Worm (Caenorhabditis elegans) whole organism, L4 larva: Measurements from ENCODE around the gene aff-1.

Source experiments
- F26F4.8 ChIP-seq: fragments of 200-800 bp; sonication (Bioruptor generic); conservative IDR thresholded peaks from 2 replicates; pipeline ENCODE4 v1.3.6; 2022; ENCODE audit warnings: missing genetic modification characterization, missing compliant biosample characterization
- Y105C5A.15 ChIP-seq: fragments of 200-800 bp; sonication (Bioruptor generic); IDR thresholded peaks from 2 replicates; pipeline ENCODE4 v1.3.6; 2022; ENCODE audit warnings: missing genetic modification characterization, missing compliant biosample characterization
- aha-1 ChIP-seq: fragments of 150-350 bp; peaks from one replicate; lab custom pipeline; 2014; ENCODE audit warnings: missing biosample characterization, missing genetic modification characterization
- ceh-20 ChIP-seq: fragments of 200-800 bp; sonication (Bioruptor generic); IDR thresholded peaks from 2 replicates; pipeline ENCODE4 v1.3.6; 2022; ENCODE audit warnings: missing genetic modification reagents, missing genetic modification characterization, missing compliant biosample characterization
- ctbp-1 ChIP-seq: fragments of 200-800 bp; sonication (Bioruptor generic); IDR thresholded peaks from 2 replicates; pipeline ENCODE4 v1.3.6; 2022; ENCODE audit warnings: missing genetic modification reagents, missing genetic modification characterization, missing compliant biosample characterization
- dmd-9 ChIP-seq: fragments of 200-800 bp; sonication (Bioruptor generic); IDR thresholded peaks from 2 replicates; pipeline ENCODE4 v1.3.6; 2022; ENCODE audit warnings: missing genetic modification reagents, missing genetic modification characterization, missing compliant biosample characterization
- hlh-30 ChIP-seq: sonication (generic microtip); optimal IDR thresholded peaks from 2 replicates; lab custom pipeline; 2017; ENCODE audit warnings: antibody characterized with exemption, mild to moderate bottlenecking, missing genetic modification characterization, missing compliant biosample characterization; ENCODE audit not compliant: insufficient read depth
- hmg-1.1 ChIP-seq: fragments of 200-800 bp; sonication (Bioruptor generic); IDR thresholded peaks from 2 replicates; pipeline ENCODE4 v1.3.6; 2022; ENCODE audit warnings: missing genetic modification reagents, missing genetic modification characterization, missing compliant biosample characterization
- lim-7 ChIP-seq: fragments of 200-800 bp; sonication (Bioruptor generic); IDR thresholded peaks from 2 replicates; pipeline ENCODE4 v1.3.6; 2022; ENCODE audit warnings: missing genetic modification characterization, missing compliant biosample characterization
- lin-13 ChIP-seq: fragments of 150-350 bp; optimal IDR thresholded peaks from 2 replicates; lab custom pipeline; 2014; ENCODE audit warnings: missing biosample characterization, missing genetic modification reagents, missing genetic modification characterization
- lsy-2 ChIP-seq, 2 experiments: fragments of 150-350 bp in 1 of 2; sonication (generic microtip) in 1 of 2; optimal IDR thresholded peaks; 2 replicates each; lab custom pipeline; 2014 to 2017; ENCODE audit warnings: missing biosample characterization in 2 of 2, missing genetic modification characterization in 2 of 2
- mdl-1 ChIP-seq, 2 experiments: fragments of 150-350 bp in 1 of 2; sonication (generic microtip) in 1 of 2; optimal IDR thresholded peaks; 2 replicates each; lab custom pipeline; 2014 to 2017; ENCODE audit warnings: missing biosample characterization in 2 of 2, missing genetic modification characterization in 2 of 2
- nhr-11 ChIP-seq: fragments of 150-350 bp; optimal IDR thresholded peaks from 2 replicates; lab custom pipeline; 2014; ENCODE audit warnings: missing biosample characterization, missing genetic modification characterization
- nhr-25 ChIP-seq: sonication (generic microtip); optimal IDR thresholded peaks from 2 replicates; lab custom pipeline; 2017; ENCODE audit warnings: missing genetic modification characterization, mild to moderate bottlenecking, missing compliant biosample characterization, antibody characterized with exemption, moderate library complexity, borderline replicate concordance; ENCODE audit not compliant: insufficient read depth
- nhr-28 ChIP-seq: fragments of 150-350 bp; optimal IDR thresholded peaks from 2 replicates; lab custom pipeline; 2014; ENCODE audit warnings: missing biosample characterization, missing genetic modification characterization
- tag-97 ChIP-seq: fragments of 200-800 bp; sonication (Bioruptor generic); IDR thresholded peaks from 2 replicates; pipeline ENCODE4 v1.3.6; 2022; ENCODE audit warnings: missing genetic modification characterization, missing compliant biosample characterization
- unc-62 ChIP-seq, 3 experiments: fragments of 150-350 bp in 1 of 3; sonication (generic microtip); optimal IDR thresholded peaks in 2 of 3; peaks in 1 of 3; 1 replicate in 1 of 3; 2 replicates in 2 of 3; lab custom pipeline; 2014 to 2017; ENCODE audit warnings: missing biosample characterization in 3 of 3, missing genetic modification characterization in 3 of 3, missing genetic modification reagents in 3 of 3, missing genotype in 1 of 3
- vab-7 ChIP-seq: fragments of 200-800 bp; sonication (Bioruptor generic); IDR thresholded peaks from 2 replicates; pipeline ENCODE4 v1.3.6; 2022; ENCODE audit warnings: missing genetic modification reagents, missing genetic modification characterization, missing compliant biosample characterization
- zip-2 ChIP-seq: fragments of 150-350 bp; optimal IDR thresholded peaks from 2 replicates; lab custom pipeline; 2014; ENCODE audit warnings: missing biosample characterization, missing genetic modification characterization

aff-1 gene

DNA sequence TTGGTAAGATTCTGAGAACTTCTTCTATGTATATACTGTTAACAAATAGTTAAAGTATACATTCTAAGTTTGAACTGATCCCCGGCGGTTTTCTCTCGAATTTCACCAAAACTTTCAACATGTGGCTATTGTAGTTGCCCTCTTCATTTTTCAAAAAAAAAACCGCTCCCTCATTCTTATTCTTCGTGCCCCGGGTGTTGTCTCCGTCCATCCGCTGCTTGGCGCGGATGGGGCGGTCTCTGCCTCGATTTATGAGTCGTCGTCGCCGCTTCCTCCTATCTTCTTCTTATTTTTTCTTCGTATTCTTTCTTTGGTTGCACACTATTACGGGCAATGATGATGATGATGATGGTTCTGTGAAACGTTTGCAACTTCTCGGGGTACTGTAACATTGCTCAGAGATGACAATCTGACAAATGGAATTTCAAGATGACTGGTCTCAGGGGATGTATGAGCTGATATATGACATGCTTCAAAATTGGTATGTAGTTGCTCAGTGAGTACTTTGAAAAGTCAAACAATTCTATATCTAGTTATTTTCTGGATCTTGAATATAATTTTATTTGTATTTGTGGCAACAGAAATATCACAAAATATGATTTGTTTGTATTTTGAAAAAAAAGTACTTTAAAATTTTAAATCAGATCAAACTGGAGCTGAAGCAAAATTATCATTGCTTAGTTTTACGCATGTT, 43.1 kb downstream of the aff-1 start:
- TF ChIP-seq vab-7 (GFP tag; lab: Robert Waterston, UW): peak; percentile 38; the same call in 1 of the 2 replicates
- TF ChIP-seq ctbp-1 (GFP tag; lab: Robert Waterston, UW): 0 out of 2 replicates have a peak, but pooled peaks have one; percentile 23
- TF ChIP-seq tag-97 (GFP tag; lab: Robert Waterston, UW): no peak
- peak; percentile 65 for TF ChIP-seq aha-1 (tag; lab: Kevin White, UChicago)
- TF ChIP-seq unc-62 (GFP tag; optimal IDR thresholded peaks at IDR 0.05 in 1 of 2; lab: Kevin White, UChicago): peak in 1 of 2 experiments; percentile 95
- TF ChIP-seq unc-62 (tag; optimal IDR thresholded peaks at IDR 0.05; lab: Kevin White, UChicago): no peak
- peak; percentile 30 for TF ChIP-seq nhr-28 (tag; lab: Kevin White, UChicago)
- peak in 1 of 2 experiments; percentile 27 for TF ChIP-seq lsy-2 (tag; optimal IDR thresholded peaks at IDR 0.05; lab: Kevin White, UChicago)
- no peak for TF ChIP-seq hlh-30 (tag; lab: Kevin White, UChicago)
- TF ChIP-seq, all 104 proteins: peak for 6

DNA sequence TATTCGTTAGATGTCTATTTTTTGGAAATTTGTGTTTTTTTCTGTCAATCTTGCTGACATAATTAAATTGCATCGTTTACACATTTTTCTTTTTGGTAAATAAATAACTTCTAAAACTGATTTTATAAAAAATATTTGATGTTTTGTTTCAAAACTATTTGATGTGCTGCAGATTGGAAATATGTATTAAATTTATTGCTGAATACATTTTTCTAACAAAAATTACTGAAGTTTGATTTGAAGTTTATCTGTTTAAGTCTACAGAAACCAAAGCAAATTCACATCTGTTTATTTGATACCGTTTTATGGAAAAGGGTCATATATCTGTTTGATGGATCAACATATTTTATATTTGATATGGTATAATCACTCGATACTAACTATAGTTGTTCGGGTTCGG, 47.2 kb downstream of the aff-1 start:
- peak in 1 of 2 experiments; percentile 97 for TF ChIP-seq unc-62 (GFP tag; optimal IDR thresholded peaks at IDR 0.05 in 1 of 2; lab: Kevin White, UChicago)
- TF ChIP-seq unc-62 (tag; optimal IDR thresholded peaks at IDR 0.05; lab: Kevin White, UChicago): no peak
- no peak for TF ChIP-seq F26F4.8 (GFP tag; lab: Robert Waterston, UW)

DNA sequence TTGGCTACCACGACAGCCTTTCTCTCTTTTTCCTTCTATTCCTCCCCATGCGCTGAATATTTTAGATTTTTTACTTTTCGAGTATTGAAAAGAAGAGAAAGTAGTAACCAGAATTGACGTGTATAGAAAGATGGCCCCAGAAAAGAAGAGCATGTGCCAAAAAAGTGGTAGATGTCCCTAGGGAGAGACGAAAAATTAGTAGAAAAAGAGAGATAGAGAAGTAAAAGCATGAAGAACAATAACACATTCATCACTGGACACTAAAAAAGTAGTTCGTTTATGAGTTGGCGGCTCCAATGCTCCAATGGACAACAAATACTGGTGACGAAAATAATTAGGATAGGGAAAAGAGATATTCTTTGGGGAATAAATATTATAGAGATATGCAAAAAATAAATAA, 51.0 kb downstream of the aff-1 start:
- TF ChIP-seq unc-62 (GFP tag; optimal IDR thresholded peaks at IDR 0.05 in 1 of 2; lab: Kevin White, UChicago) (peak in 1 of 2 experiments; percentile 92), unc-62 (tag; optimal IDR thresholded peaks at IDR 0.05; lab: Kevin White, UChicago) (no peak), Y105C5A.15 (GFP tag; lab: Robert Waterston, UW) (no peak), hmg-1.1 (GFP tag; lab: Robert Waterston, UW) (0 out of 2 replicates have a peak, but pooled peaks have one; percentile 21), hlh-30 (tag; lab: Kevin White, UChicago) (peak; percentile 24), lin-13 (GFP tag; lab: Kevin White, UChicago) (no peak), aha-1 (tag; lab: Kevin White, UChicago) (peak; percentile 55), lsy-2 (tag; optimal IDR thresholded peaks at IDR 0.05; lab: Kevin White, UChicago) (peak in 1 of 2 experiments; percentile 19), mdl-1 (tag; optimal IDR thresholded peaks at IDR 0.05; lab: Kevin White, UChicago) (peak in 1 of 2 experiments; percentile 33)

DNA sequence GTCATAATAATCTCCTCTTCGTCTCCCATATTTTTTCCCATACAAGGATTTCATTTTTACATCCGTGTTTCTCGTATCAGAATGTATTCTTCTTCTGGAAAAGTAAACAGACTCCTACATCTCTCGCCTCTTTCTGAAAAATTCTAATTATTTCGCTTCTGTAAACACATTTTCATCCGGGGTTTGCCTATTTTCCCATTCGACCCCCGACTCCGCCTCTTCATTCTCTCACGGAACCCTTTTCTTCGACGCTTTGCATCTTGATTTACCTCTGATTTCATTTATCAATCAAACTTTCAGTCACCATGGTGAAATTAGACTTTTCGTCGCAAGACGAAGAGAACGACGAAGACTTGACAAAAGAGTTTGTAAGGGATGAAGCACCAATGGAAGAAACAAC, 52.9 kb downstream of the aff-1 start, which contains the start of gene snt-1:
Gene snt-1, plus strand, starts transcription at position 301 of the 400 bp plus-strand sequence.
- no peak for TF ChIP-seq ceh-20 (GFP tag; lab: Robert Waterston, UW)
- no peak for TF ChIP-seq zip-2 (tag; lab: Kevin White, UChicago)
- TF ChIP-seq aha-1 (tag; lab: Kevin White, UChicago): peak; percentile 35
- TF ChIP-seq lim-7 (GFP tag; lab: Robert Waterston, UW): no peak
- TF ChIP-seq nhr-11 (tag; lab: Kevin White, UChicago): no peak
- no peak for TF ChIP-seq nhr-25 (tag; lab: Kevin White, UChicago)
- no peak for TF ChIP-seq dmd-9 (GFP tag; lab: Robert Waterston, UW)
